Worm (Caenorhabditis elegans) whole organism, late embryonic: ENCODE measurements around the gene F56A11.6.

ENCODE experiments used
- C08G9.2 ChIP-seq: sonication (generic microtip); optimal IDR thresholded peaks from 2 replicates; lab custom pipeline; 2016; ENCODE audit warnings: mild to moderate bottlenecking, missing genetic modification characterization, moderate library complexity, missing compliant biosample characterization
- ceh-19 ChIP-seq: fragments of 200-800 bp; sonication (Bioruptor generic); optimal IDR thresholded peaks from 2 replicates; lab custom pipeline; 2018; ENCODE audit warnings: mild to moderate bottlenecking, missing genetic modification characterization, missing compliant biosample characterization
- ceh-24 ChIP-seq: sonication (generic microtip); optimal IDR thresholded peaks from 2 replicates; lab custom pipeline; 2016; ENCODE audit warnings: mild to moderate bottlenecking, missing genetic modification characterization, missing compliant biosample characterization
- ceh-34 ChIP-seq: sonication (generic microtip); optimal IDR thresholded peaks from 2 replicates; lab custom pipeline; 2016; ENCODE audit warnings: mild to moderate bottlenecking, missing genetic modification characterization, missing compliant biosample characterization
- dve-1 ChIP-seq: sonication (generic microtip); optimal IDR thresholded peaks from 2 replicates; lab custom pipeline; 2017; ENCODE audit warnings: antibody characterized with exemption, mild to moderate bottlenecking, missing genetic modification characterization, missing compliant biosample characterization
- gmeb-2 ChIP-seq: sonication (generic microtip); optimal IDR thresholded peaks from 2 replicates; lab custom pipeline; 2016; ENCODE audit warnings: missing genetic modification characterization, inconsistent platforms, missing compliant biosample characterization
- lim-6 ChIP-seq: sonication (generic microtip); optimal IDR thresholded peaks from 2 replicates; lab custom pipeline; 2016; ENCODE audit warnings: missing genetic modification characterization, missing compliant biosample characterization
- lin-11 ChIP-seq: fragments of 200-800 bp; sonication (Bioruptor generic); optimal IDR thresholded peaks from 2 replicates; lab custom pipeline; 2018; ENCODE audit warnings: mild to moderate bottlenecking, missing genetic modification characterization, missing compliant biosample characterization
- mec-3 ChIP-seq: sonication (generic microtip); optimal IDR thresholded peaks from 2 replicates; lab custom pipeline; 2016; ENCODE audit warnings: borderline replicate concordance, missing genetic modification characterization, missing compliant biosample characterization
- nfya-1 ChIP-seq: sonication (generic microtip); optimal IDR thresholded peaks from 2 replicates; lab custom pipeline; 2017; ENCODE audit warnings: missing genetic modification characterization, mild to moderate bottlenecking, missing compliant biosample characterization, antibody characterized with exemption, moderate library complexity
- nhr-11 ChIP-seq: fragments of 150-350 bp; optimal IDR thresholded peaks from 2 replicates; lab custom pipeline; 2014; ENCODE audit warnings: missing biosample characterization, missing genetic modification characterization
- pha-4 ChIP-seq: fragments of 150-350 bp; optimal IDR thresholded peaks from 2 replicates; lab custom pipeline; 2018; ENCODE audit warnings: missing biosample characterization, missing genetic modification reagents, missing genetic modification characterization
- pqm-1 ChIP-seq: sonication (generic microtip); optimal IDR thresholded peaks from 2 replicates; lab custom pipeline; 2016; ENCODE audit warnings: missing genetic modification characterization, missing compliant biosample characterization
- unc-55 ChIP-seq: sonication (generic microtip); optimal IDR thresholded peaks from 2 replicates; lab custom pipeline; 2017; ENCODE audit warnings: missing biosample characterization, missing genetic modification reagents, missing genetic modification characterization

ce11 chrIV:604144-604543 is 22.1 kb upstream of the F56A11.6 start, which contains the start of gene col-102:
- TF ChIP-seq ceh-34 (tag; lab: Kevin White, UChicago) (no peak), nfya-1 (tag; lab: Kevin White, UChicago) (no peak), C08G9.2 (tag; lab: Kevin White, UChicago) (no peak), pqm-1 (tag; lab: Kevin White, UChicago) (no peak), nhr-11 (tag; lab: Kevin White, UChicago) (no peak), dve-1 (tag; lab: Kevin White, UChicago) (no peak), pha-4 (no peak), unc-55 (no peak), mec-3 (no peak), lin-11 (tag; lab: Kevin White, UChicago) (no peak), ceh-19 (no peak), ceh-24 (tag; lab: Kevin White, UChicago) (no peak), gmeb-2 (no peak), lim-6 (tag; lab: Kevin White, UChicago) (no peak)
